Worm (Caenorhabditis elegans): ENCODE data around the gene ram-5.

DNA sequence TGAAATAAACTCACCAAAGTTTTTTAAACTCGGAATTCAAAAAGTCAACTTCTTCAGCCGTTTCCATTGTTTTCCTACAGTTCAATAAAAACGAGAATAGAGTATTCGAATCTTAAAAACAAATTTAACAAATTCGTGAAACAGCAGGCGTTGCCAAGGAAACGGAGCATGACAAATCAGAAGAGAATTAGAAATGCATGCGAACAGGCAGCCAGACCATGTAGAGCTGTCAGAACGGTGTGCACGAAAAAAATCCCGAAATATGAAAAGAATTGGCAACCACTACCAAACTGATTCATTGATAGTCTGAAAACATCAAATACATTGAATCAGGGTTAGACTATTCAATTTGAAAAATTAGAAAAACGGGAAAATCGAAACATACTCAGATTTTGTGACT lies 8.0 kb upstream of the ram-5 start, which contains the start of gene fbxa-81:
- TF ChIP-seq klf-2 (GFP tag; conservative IDR thresholded peaks at IDR 0.05) (no peak), tab-1 (GFP tag; IDR thresholded peaks at IDR 0.05) (no peak), T22C8.4 (GFP tag; IDR thresholded peaks at IDR 0.05) (no peak), ztf-23 (GFP tag; IDR thresholded peaks at IDR 0.05) (no peak), cog-1 (tag; optimal IDR thresholded peaks at IDR 0.05) (no peak), ztf-29 (GFP tag; IDR thresholded peaks at IDR 0.05) (no peak), med-1 (GFP tag; optimal IDR thresholded peaks at IDR 0.05; ENCODE audit: insufficient read depth) (no peak), flt-1 (GFP tag; IDR thresholded peaks at IDR 0.05) (no peak), ref-1 (GFP tag; conservative IDR thresholded peaks at IDR 0.05) (no peak)
